Worm (Caenorhabditis elegans) whole organism, early embryonic: Measurements from ENCODE around the gene T16G1.7.

ENCODE experiments used
- B0310.2 ChIP-seq: sonication (generic microtip); optimal IDR thresholded peaks from 2 replicates; lab custom pipeline; 2016; ENCODE audit warnings: mild to moderate bottlenecking, missing genetic modification characterization, missing compliant biosample characterization
- F13C5.2 ChIP-seq: sonication (generic microtip); optimal IDR thresholded peaks from 2 replicates; lab custom pipeline; 2017; ENCODE audit warnings: mild to moderate bottlenecking, missing genetic modification characterization, inconsistent platforms, missing compliant biosample characterization
- aly-1 ChIP-seq: sonication (generic microtip); optimal IDR thresholded peaks from 2 replicates; lab custom pipeline; 2016; ENCODE audit warnings: missing genetic modification characterization, missing compliant biosample characterization
- ama-1 ChIP-seq: fragments of 150-350 bp; optimal IDR thresholded peaks from 2 replicates; lab custom pipeline; 2014
- ceh-13 ChIP-seq: fragments of 200-800 bp; sonication (Bioruptor generic); optimal IDR thresholded peaks from 2 replicates; lab custom pipeline; 2018; ENCODE audit warnings: mild to moderate bottlenecking, missing genetic modification characterization, missing compliant biosample characterization
- ceh-36 ChIP-seq: sonication (generic microtip); optimal IDR thresholded peaks from 2 replicates; lab custom pipeline; 2016; ENCODE audit warnings: missing genetic modification characterization, inconsistent platforms, missing compliant biosample characterization
- ets-7 ChIP-seq: sonication (generic microtip); optimal IDR thresholded peaks from 2 replicates; lab custom pipeline; 2016; ENCODE audit warnings: missing genotype, missing genetic modification characterization, missing compliant biosample characterization
- flt-1 ChIP-seq: fragments of 200-800 bp; sonication (Bioruptor generic); IDR thresholded peaks from 2 replicates; pipeline ENCODE4 v1.3.6; 2022; ENCODE audit warnings: missing genetic modification characterization, missing compliant biosample characterization
- hmbx-1 ChIP-seq: sonication (generic microtip); optimal IDR thresholded peaks from 2 replicates; lab custom pipeline; 2016; ENCODE audit warnings: mild to moderate bottlenecking, missing genetic modification characterization, missing compliant biosample characterization
- hmg-4 ChIP-seq: fragments of 200-800 bp; sonication (Bioruptor generic); optimal IDR thresholded peaks from 2 replicates; lab custom pipeline; 2018; ENCODE audit warnings: mild to moderate bottlenecking, missing genetic modification characterization, missing compliant biosample characterization
- hnd-1 ChIP-seq: sonication (generic microtip); optimal IDR thresholded peaks from 2 replicates; lab custom pipeline; 2016; ENCODE audit warnings: missing genetic modification characterization, missing compliant biosample characterization
- pes-1 ChIP-seq: fragments of 200-800 bp; sonication (Bioruptor generic); IDR thresholded peaks from 2 replicates; pipeline ENCODE4 v1.3.6; 2022; ENCODE audit warnings: missing genetic modification reagents, missing genetic modification characterization, missing compliant biosample characterization
- scrt-1 ChIP-seq: fragments of 200-800 bp; sonication (Bioruptor generic); IDR thresholded peaks from 2 replicates; pipeline ENCODE4 v1.3.6; 2022; ENCODE audit warnings: missing genetic modification characterization, missing compliant biosample characterization
- sea-1 ChIP-seq: fragments of 200-800 bp; sonication (Bioruptor generic); conservative IDR thresholded peaks from 2 replicates; pipeline ENCODE4 v1.3.6; 2022; ENCODE audit warnings: missing genetic modification characterization, missing compliant biosample characterization
- tbx-11 ChIP-seq: fragments of 200-800 bp; sonication (Bioruptor generic); IDR thresholded peaks from 2 replicates; pipeline ENCODE4 v1.3.6; 2022; ENCODE audit warnings: missing genetic modification characterization, missing compliant biosample characterization
- tbx-37 ChIP-seq: fragments of 200-800 bp; sonication (Bioruptor generic); conservative IDR thresholded peaks from 2 replicates; pipeline ENCODE4 v1.3.6; 2022; ENCODE audit warnings: missing genetic modification reagents, missing genetic modification characterization, missing compliant biosample characterization
- tra-4 ChIP-seq: sonication (generic microtip); optimal IDR thresholded peaks from 2 replicates; lab custom pipeline; 2017; ENCODE audit warnings: missing genetic modification characterization, missing compliant biosample characterization

The T16G1.7 gene

DNA sequence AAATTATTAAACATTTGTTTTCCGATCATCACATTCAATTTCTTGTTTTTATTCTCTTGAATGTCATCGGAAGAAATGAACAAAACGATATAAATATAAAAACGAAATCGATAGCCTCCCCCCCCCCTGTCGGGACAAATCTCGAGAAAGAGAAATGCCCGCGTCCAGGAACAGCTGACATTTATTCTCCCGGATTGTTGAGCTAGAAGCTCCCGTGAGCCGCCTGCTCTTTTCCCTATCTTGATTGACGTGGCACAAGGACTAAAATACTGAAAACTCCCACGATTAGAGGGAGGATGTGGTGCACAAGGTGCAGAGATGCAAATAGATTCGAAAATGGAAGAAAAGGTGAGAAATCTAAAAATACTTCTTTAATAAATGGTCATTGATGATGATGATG lies 38.1 kb downstream of the T16G1.7 start:
- TF ChIP-seq tra-4 (tag; lab: Kevin White, UChicago) (no peak), tbx-37 (GFP tag; lab: Robert Waterston, UW) (no peak), flt-1 (GFP tag; lab: Robert Waterston, UW) (no peak), ceh-36 (tag; lab: Kevin White, UChicago) (no peak), ceh-13 (no peak), hmbx-1 (tag; lab: Kevin White, UChicago) (no peak)

DNA sequence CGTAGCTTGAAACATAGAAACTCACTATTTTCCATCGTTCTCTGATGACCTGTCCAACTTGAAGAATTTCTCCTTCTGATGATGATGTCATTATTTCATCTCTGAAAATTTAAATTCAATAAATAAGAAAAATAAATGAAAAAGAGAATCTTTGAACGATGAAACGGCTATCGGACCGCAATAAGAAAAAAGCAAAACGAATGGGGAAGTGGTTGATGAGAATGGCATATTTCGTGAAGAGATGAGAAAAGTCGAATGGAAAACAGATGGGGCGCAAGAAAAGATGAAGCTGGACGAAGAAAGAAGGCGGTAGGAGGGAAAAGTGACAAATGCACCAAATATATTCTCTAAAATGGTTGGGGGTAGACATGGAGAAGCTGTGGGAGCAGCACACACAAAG lies 39.1 kb downstream of the T16G1.7 start, which contains the start of gene ttbk-7:
ttbk-7 (minus strand) TSS at position 101 of the 400 bp plus-strand sequence.
- no peak for TF ChIP-seq tra-4 (tag; lab: Kevin White, UChicago)
- no peak for TF ChIP-seq ets-7 (tag; lab: Kevin White, UChicago)
- TF ChIP-seq ama-1 (lab: Kevin White, UChicago), result no peak
- TF ChIP-seq aly-1 (tag; lab: Kevin White, UChicago), result no peak
- TF ChIP-seq ceh-13, result no peak
- TF ChIP-seq B0310.2 (tag; lab: Kevin White, UChicago), result no peak
- no peak for TF ChIP-seq tbx-37 (GFP tag; lab: Robert Waterston, UW)
- TF ChIP-seq pes-1 (GFP tag; lab: Robert Waterston, UW), result no peak
- no peak for TF ChIP-seq ceh-36 (tag; lab: Kevin White, UChicago)
- TF ChIP-seq hmbx-1 (tag; lab: Kevin White, UChicago), result no peak
- no peak for TF ChIP-seq F13C5.2 (tag; lab: Kevin White, UChicago)
- no peak for TF ChIP-seq flt-1 (GFP tag; lab: Robert Waterston, UW)
- no peak for TF ChIP-seq sea-1 (GFP tag; lab: Robert Waterston, UW)
- no peak for TF ChIP-seq scrt-1 (GFP tag; lab: Robert Waterston, UW)
- no peak for TF ChIP-seq tbx-11 (GFP tag; lab: Robert Waterston, UW)
- no peak for TF ChIP-seq hmg-4
- no peak for TF ChIP-seq hnd-1 (tag; lab: Kevin White, UChicago)

DNA sequence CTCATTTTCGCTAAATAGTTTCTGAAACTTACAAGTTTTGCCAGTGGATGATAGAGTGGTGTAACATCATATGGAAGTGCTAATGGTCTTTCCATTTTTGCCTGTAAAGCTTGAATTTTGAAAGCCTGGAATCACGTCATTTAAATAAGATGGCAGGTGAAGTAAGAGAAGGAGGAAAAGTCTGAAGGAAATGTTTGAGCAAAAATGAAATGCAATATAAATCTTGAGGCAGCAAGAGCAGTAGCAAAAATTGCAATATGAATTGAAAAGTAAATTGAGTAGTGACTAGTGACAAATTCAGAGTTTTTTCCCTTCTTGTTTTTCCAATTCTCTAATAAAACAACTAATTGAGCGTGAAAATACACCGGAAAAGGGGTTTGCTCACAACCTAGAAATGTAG lies 49.1 kb downstream of the T16G1.7 start, which contains the start of gene glb-24:
glb-24 (minus strand) TSS at position 101 of the 400 bp plus-strand sequence.
- TF ChIP-seq scrt-1 (GFP tag; lab: Robert Waterston, UW), result no peak
- TF ChIP-seq tbx-11 (GFP tag; lab: Robert Waterston, UW), result no peak
- TF ChIP-seq ceh-13, result no peak
- no peak for TF ChIP-seq F13C5.2 (tag; lab: Kevin White, UChicago)
- TF ChIP-seq tbx-37 (GFP tag; lab: Robert Waterston, UW), result no peak
- no peak for TF ChIP-seq tra-4 (tag; lab: Kevin White, UChicago)
- TF ChIP-seq ets-7 (tag; lab: Kevin White, UChicago), result no peak
- TF ChIP-seq hmg-4, result no peak
- TF ChIP-seq pes-1 (GFP tag; lab: Robert Waterston, UW), result no peak
- TF ChIP-seq sea-1 (GFP tag; lab: Robert Waterston, UW), result no peak
- TF ChIP-seq hmbx-1 (tag; lab: Kevin White, UChicago), result no peak
- no peak for TF ChIP-seq B0310.2 (tag; lab: Kevin White, UChicago)
- TF ChIP-seq hnd-1 (tag; lab: Kevin White, UChicago), result no peak
- no peak for TF ChIP-seq ama-1 (lab: Kevin White, UChicago)
- TF ChIP-seq aly-1 (tag; lab: Kevin White, UChicago), result no peak
- TF ChIP-seq flt-1 (GFP tag; lab: Robert Waterston, UW), result no peak
- TF ChIP-seq ceh-36 (tag; lab: Kevin White, UChicago), result no peak
